Worm (Caenorhabditis elegans): ENCODE measurements around the gene F26D2.10.

- TF ChIP-seq ama-1 (optimal IDR thresholded peaks at IDR 0.05) (no peak), flt-1 (GFP tag; IDR thresholded peaks at IDR 0.05) (no peak), pes-1 (GFP tag; IDR thresholded peaks at IDR 0.05) (no peak), tbx-11 (GFP tag; IDR thresholded peaks at IDR 0.05) (no peak), aly-1 (tag; optimal IDR thresholded peaks at IDR 0.05) (no peak), scrt-1 (GFP tag; IDR thresholded peaks at IDR 0.05) (no peak), hmg-4 (GFP tag; optimal IDR thresholded peaks at IDR 0.05) (no peak), sea-1 (GFP tag; conservative IDR thresholded peaks at IDR 0.05) (no peak), tbx-37 (GFP tag; conservative IDR thresholded peaks at IDR 0.05) (no peak), ceh-13 (GFP tag; optimal IDR thresholded peaks at IDR 0.05) (no peak), tra-4 (tag; optimal IDR thresholded peaks at IDR 0.05) (no peak), ceh-36 (tag; optimal IDR thresholded peaks at IDR 0.05) (no peak)
These were observed 52.9 kb downstream of the F26D2.10 start for ce11 chrV:16376430-16376948.

Measured in whole organism, early embryonic.